Fruit fly (Drosophila melanogaster) whole organism: Measurements from ENCODE around the gene Aatf.

Experiments
- CG8478 ChIP-seq: fragments of >200 bp; optimal IDR thresholded peaks from 2 replicates; lab custom pipeline; 2018; ENCODE audit warnings: inconsistent platforms
- EcR ChIP-seq, 2 experiments: fragments of >200 bp; optimal IDR thresholded peaks; 2 replicates each; lab custom pipeline; 2017; ENCODE audit warnings: missing biosample characterization in 2 of 2, missing genetic modification characterization in 2 of 2, missing genetic modification reagents in 2 of 2
- psq ChIP-seq: fragments of >200 bp; optimal IDR thresholded peaks from 2 replicates; lab custom pipeline; 2017
- usp ChIP-seq: fragments of >200 bp; optimal IDR thresholded peaks from 2 replicates; lab custom pipeline; 2017; ENCODE audit warnings: missing biosample characterization, missing genetic modification characterization, mixed read lengths

dm6 chr2L:6692048-6692447, 25.4 kb upstream of the Aatf start:
- TF ChIP-seq usp (GFP tag; lab: Kevin White, UChicago) = no peak
- no peak for TF ChIP-seq EcR (GFP tag; optimal IDR thresholded peaks at IDR 0.05; lab: Kevin White, UChicago)
- no peak for TF ChIP-seq psq
- TF ChIP-seq CG8478 (lab: Kevin White, UChicago) = no peak
